Fruit fly (Drosophila melanogaster): ENCODE results near the gene CG12219.

The CG12219 gene

DNA sequence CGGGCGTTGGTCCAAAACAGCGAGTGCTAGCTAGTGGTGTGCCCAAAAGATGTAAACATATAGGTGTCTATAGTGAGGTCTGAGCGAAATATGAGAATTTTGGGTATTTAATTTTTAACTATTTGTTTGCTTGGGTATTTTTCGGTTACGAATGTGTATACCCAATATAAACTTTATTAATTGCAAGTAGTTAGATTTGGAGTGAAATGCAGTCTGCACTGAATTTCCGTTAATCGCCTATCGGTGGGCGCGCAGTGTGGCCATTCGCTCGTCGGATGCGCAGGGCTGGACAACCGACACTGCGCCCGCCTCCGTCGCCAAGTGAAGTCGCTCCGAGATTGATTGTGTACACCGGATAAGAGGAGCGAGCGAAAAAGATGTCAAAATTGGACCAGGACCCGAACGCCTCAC lies 6.0 kb downstream of the CG12219 start, which contains the start of the genes CG15891 and CG3815 (continued):
- TF ChIP-seq fu2 (GFP tag; optimal IDR thresholded peaks at IDR 0.05) = peak; percentile 49
- TF ChIP-seq CG15601 (tag; optimal IDR thresholded peaks at IDR 0.05) = no peak
- no peak for TF ChIP-seq ase (GFP tag; IDR thresholded peaks at IDR 0.05)
- TF ChIP-seq hkb (optimal IDR thresholded peaks at IDR 0.05) = no peak
- TF ChIP-seq hkb (GFP tag; IDR thresholded peaks at IDR 0.05) = 0 out of 2 replicates have a peak, but pooled peaks have one; percentile 21
- no peak for TF ChIP-seq hb (GFP tag; IDR thresholded peaks at IDR 0.05; ENCODE audit: partially characterized antibody)
- TF ChIP-seq CG12391 (tag; optimal IDR thresholded peaks at IDR 0.05) = peak; percentile 67
- TF ChIP-seq CG18599 (GFP tag; optimal IDR thresholded peaks at IDR 0.05) = no peak
- TF ChIP-seq CG6683 (GFP tag; optimal IDR thresholded peaks at IDR 0.05) = no peak
- TF ChIP-seq CG15514 (GFP tag; optimal IDR thresholded peaks at IDR 0.05) = peak; percentile 82
- TF ChIP-seq CG3407 (GFP tag; optimal IDR thresholded peaks at IDR 0.05) = no peak
- peak; percentile 38 for TF ChIP-seq CG30431 (GFP tag; optimal IDR thresholded peaks at IDR 0.05)
- peak; percentile 36 for TF ChIP-seq HLH54F (GFP tag; optimal IDR thresholded peaks at IDR 0.05)
- TF ChIP-seq crol (GFP tag; IDR thresholded peaks at IDR 0.05) = peak; percentile 57
- peak; percentile 63 for TF ChIP-seq CG9817 (tag; optimal IDR thresholded peaks at IDR 0.05)
- TF ChIP-seq CG16863 (GFP tag; optimal IDR thresholded peaks at IDR 0.05) = no peak
- no peak for TF ChIP-seq Drgx (GFP tag; IDR thresholded peaks at IDR 0.05)
- TF ChIP-seq CG17328 (GFP tag; IDR thresholded peaks at IDR 0.05) = no peak
- TF ChIP-seq rib (GFP tag; IDR thresholded peaks at IDR 0.05) = 0 out of 2 replicates have a peak, but pooled peaks have one; percentile 19
- TF ChIP-seq CG4424 (GFP tag; optimal IDR thresholded peaks at IDR 0.05) = peak; percentile 7
- TF ChIP-seq Mad (GFP tag; optimal IDR thresholded peaks at IDR 0.05) = peak; percentile 12
- no peak for TF ChIP-seq Hr39 (optimal IDR thresholded peaks at IDR 0.05)
- TF ChIP-seq tup (GFP tag; optimal IDR thresholded peaks at IDR 0.05) = no peak
- TF ChIP-seq unpg (GFP tag; optimal IDR thresholded peaks at IDR 0.05) = peak; percentile 44
- peak; percentile 54; the same call in 1 of the 2 replicates for TF ChIP-seq CG4404 (GFP tag; IDR thresholded peaks at IDR 0.05)
- 0 out of 2 replicates have a peak, but pooled peaks have one; percentile 12 for TF ChIP-seq E2f1 (GFP tag; IDR thresholded peaks at IDR 0.05)
- peak; percentile 39 for TF ChIP-seq Oli (tag; optimal IDR thresholded peaks at IDR 0.05)
- TF ChIP-seq Atf3 (GFP tag; optimal IDR thresholded peaks at IDR 0.05) = peak; percentile 53
- TF ChIP-seq CG3281 (GFP tag; optimal IDR thresholded peaks at IDR 0.05) = peak; percentile 68
- TF ChIP-seq Fer2 (tag; optimal IDR thresholded peaks at IDR 0.05) = peak; percentile 41
- TF ChIP-seq CG1647 (GFP tag; optimal IDR thresholded peaks at IDR 0.05) = no peak
- TF ChIP-seq CG16813 (GFP tag; IDR thresholded peaks at IDR 0.05; ENCODE audit: partially characterized antibody) = peak; percentile 46; the same call in 2 of the 3 replicates
- peak; percentile 25 for TF ChIP-seq pnt (GFP tag; optimal IDR thresholded peaks at IDR 0.05)
- TF ChIP-seq dati (GFP tag; IDR thresholded peaks at IDR 0.05) = no peak
- TF ChIP-seq PHDP (tag; optimal IDR thresholded peaks at IDR 0.05) = no peak
- TF ChIP-seq CG15011 (GFP tag; optimal IDR thresholded peaks at IDR 0.05) = no peak
- TF ChIP-seq abd-A (tag; optimal IDR thresholded peaks at IDR 0.05) = no peak
- no peak for TF ChIP-seq salm (tag; optimal IDR thresholded peaks at IDR 0.05)
- no peak for TF ChIP-seq Eip74EF (GFP tag; optimal IDR thresholded peaks at IDR 0.05)
- no peak for TF ChIP-seq disco-r (GFP tag; optimal IDR thresholded peaks at IDR 0.05)
- TF ChIP-seq usp (GFP tag; optimal IDR thresholded peaks at IDR 0.05) = no peak
- TF ChIP-seq CG33213 (GFP tag; optimal IDR thresholded peaks at IDR 0.05) = peak; percentile 16
- no peak for TF ChIP-seq sd (tag; optimal IDR thresholded peaks at IDR 0.05)
- TF ChIP-seq Gsc (GFP tag; IDR thresholded peaks at IDR 0.05) = no peak
- TF ChIP-seq NC2α (GFP tag; optimal IDR thresholded peaks at IDR 0.05) = no peak
- peak; percentile 43 for TF ChIP-seq dm (GFP tag; optimal IDR thresholded peaks at IDR 0.05)
- TF ChIP-seq Bdp1 (GFP tag; optimal IDR thresholded peaks at IDR 0.05) = peak; percentile 18
- TF ChIP-seq gt (GFP tag; IDR thresholded peaks at IDR 0.05) = 0 out of 2 replicates have a peak, but pooled peaks have one; percentile 13
- peak; percentile 82 for TF ChIP-seq stwl (tag; optimal IDR thresholded peaks at IDR 0.05)
- no peak for TF ChIP-seq emc (GFP tag; optimal IDR thresholded peaks at IDR 0.05)
- TF ChIP-seq CG10366 (GFP tag; IDR thresholded peaks at IDR 0.05) = peak; percentile 43; the same call in 1 of the 2 replicates
